Fruit fly (Drosophila melanogaster) whole organism, wandering third instar larva: ENCODE measurements around the gene eEF1gamma.

Experiments
- Abd-B ChIP-seq: fragments of >200 bp; optimal IDR thresholded peaks from 2 replicates; lab custom pipeline; 2017; ENCODE audit warnings: missing biosample characterization, missing genetic modification characterization
- CrebA ChIP-seq: fragments of 200-800 bp; sonication (Bioruptor generic); optimal IDR thresholded peaks from 2 replicates; lab custom pipeline; 2016; ENCODE audit warnings: missing biosample characterization, mild to moderate bottlenecking, missing genetic modification characterization, borderline replicate concordance
- Dfd ChIP-seq: fragments of >200 bp; optimal IDR thresholded peaks from 2 replicates; lab custom pipeline; 2017; ENCODE audit warnings: missing biosample characterization, missing genetic modification characterization
- Dif ChIP-seq: fragments of 200-275, 200-300 bp; sonication (Bioruptor generic); optimal IDR thresholded peaks from 2 replicates; lab custom pipeline; 2018; ENCODE audit warnings: missing biosample characterization, missing genetic modification characterization; ENCODE audit not compliant: partially characterized antibody
- GATAd ChIP-seq: sonication (Bioruptor generic); optimal IDR thresholded peaks from 2 replicates; lab custom pipeline; 2016; ENCODE audit warnings: missing biosample characterization, missing genetic modification characterization
- HLH106 ChIP-seq: fragments of 200-800 bp; optimal IDR thresholded peaks from 3 replicates; lab custom pipeline; 2019; ENCODE audit warnings: missing biosample characterization, mild to moderate bottlenecking, missing genetic modification characterization, moderate library complexity
- Hnf4 ChIP-seq: fragments of 200-800 bp; sonication (Bioruptor generic); optimal IDR thresholded peaks from 2 replicates; lab custom pipeline; 2016; ENCODE audit warnings: missing biosample characterization, mild to moderate bottlenecking, missing genetic modification characterization
- Hr78 ChIP-seq: fragments of >200 bp; optimal IDR thresholded peaks from 2 replicates; lab custom pipeline; 2017; ENCODE audit warnings: missing biosample characterization, missing genetic modification characterization
- Hr83 ChIP-seq: fragments of 200-300 bp; sonication (Bioruptor generic); optimal IDR thresholded peaks from 2 replicates; lab custom pipeline; 2016; ENCODE audit warnings: missing biosample characterization, mild to moderate bottlenecking, missing genetic modification characterization, moderate library complexity; ENCODE audit not compliant: poor library complexity, severe bottlenecking
- Jra ChIP-seq: sonication (Bioruptor generic); optimal IDR thresholded peaks from 2 replicates; lab custom pipeline; 2016; ENCODE audit warnings: missing biosample characterization, missing genetic modification characterization
- Mio ChIP-seq: sonication (Bioruptor generic); optimal IDR thresholded peaks from 2 replicates; lab custom pipeline; 2016; ENCODE audit warnings: missing biosample characterization, missing genetic modification characterization
- Myc ChIP-seq: fragments of >200 bp; optimal IDR thresholded peaks from 2 replicates; lab custom pipeline; 2017
- N ChIP-seq: fragments of >200 bp; optimal IDR thresholded peaks from 2 replicates; lab custom pipeline; 2018; ENCODE audit warnings: missing biosample characterization, missing external identifiers, missing genetic modification characterization
- OdsH ChIP-seq: fragments of 200-800 bp; sonication (Bioruptor generic); optimal IDR thresholded peaks from 2 replicates; lab custom pipeline; 2016; ENCODE audit warnings: missing biosample characterization, mild to moderate bottlenecking, missing genetic modification characterization
- Rel ChIP-seq, 2 experiments: fragments of 200-800 bp; sonication (Bioruptor generic) in 1 of 2; optimal IDR thresholded peaks; 2 replicates in 1 of 2; 3 replicates in 1 of 2; lab custom pipeline; 2016 to 2019; ENCODE audit warnings: mild to moderate bottlenecking in 2 of 2, missing biosample characterization in 2 of 2, missing genetic modification characterization in 2 of 2, moderate library complexity in 1 of 2
- Sp1 ChIP-seq: fragments of 200-800 bp; sonication (Bioruptor generic); optimal IDR thresholded peaks from 3 replicates; lab custom pipeline; 2019; ENCODE audit warnings: missing biosample characterization, mild to moderate bottlenecking, missing genetic modification characterization, moderate library complexity
- Vsx2 ChIP-seq: fragments of 200-300, 225-300 bp; sonication (Bioruptor generic); optimal IDR thresholded peaks from 2 replicates; lab custom pipeline; 2018; ENCODE audit warnings: missing biosample characterization, missing genetic modification characterization; ENCODE audit not compliant: partially characterized antibody
- br ChIP-seq: fragments of 200-800 bp; sonication (Bioruptor generic); optimal IDR thresholded peaks from 2 replicates; lab custom pipeline; 2016; ENCODE audit warnings: missing biosample characterization, missing genetic modification characterization
- brk ChIP-seq: fragments of 200-800 bp; sonication (Bioruptor generic); optimal IDR thresholded peaks from 2 replicates; lab custom pipeline; 2016; ENCODE audit warnings: missing biosample characterization, mild to moderate bottlenecking, missing genetic modification characterization
- dl ChIP-seq, 2 experiments: fragments of 175-275, 200-275 bp in 1 of 2; fragments of 200-275 bp in 1 of 2; sonication (Bioruptor generic); optimal IDR thresholded peaks; lab custom pipeline; 2018; ENCODE audit warnings: mild to moderate bottlenecking in 2 of 2, missing biosample characterization in 2 of 2, missing genetic modification characterization in 2 of 2, moderate library complexity in 2 of 2; ENCODE audit not compliant: partially characterized antibody in 2 of 2, insufficient read depth in 1 of 2
- dmrt93B ChIP-seq: fragments of 200-800 bp; sonication (Bioruptor generic); optimal IDR thresholded peaks from 2 replicates; lab custom pipeline; 2018; ENCODE audit warnings: missing biosample characterization, mild to moderate bottlenecking, missing genetic modification characterization
- ey ChIP-seq: fragments of 200-800 bp; sonication (Bioruptor generic); optimal IDR thresholded peaks from 2 replicates; lab custom pipeline; 2016; ENCODE audit warnings: missing biosample characterization, missing genetic modification characterization
- foxo ChIP-seq, 2 experiments: fragments of 200-800 bp; sonication (Bioruptor generic); optimal IDR thresholded peaks; 2 replicates in 1 of 2; 3 replicates in 1 of 2; lab custom pipeline; 2016 to 2017; ENCODE audit warnings: missing biosample characterization in 2 of 2, missing genetic modification characterization in 2 of 2
- fru ChIP-seq: fragments of 200-800 bp; sonication (Bioruptor generic); optimal IDR thresholded peaks from 3 replicates; lab custom pipeline; 2016; ENCODE audit warnings: missing biosample characterization, mild to moderate bottlenecking, missing genetic modification characterization
- h ChIP-seq: fragments of 200-800 bp; sonication (Bioruptor generic); optimal IDR thresholded peaks from 3 replicates; lab custom pipeline; 2016; ENCODE audit warnings: missing biosample characterization, mild to moderate bottlenecking, missing genetic modification characterization
- lola ChIP-seq: fragments of >200 bp; optimal IDR thresholded peaks from 2 replicates; lab custom pipeline; 2017; ENCODE audit warnings: missing biosample characterization, missing genetic modification characterization
- pan ChIP-seq: fragments of >200 bp; optimal IDR thresholded peaks from 2 replicates; lab custom pipeline; 2017
- psq ChIP-seq: fragments of 200-800 bp; sonication (Bioruptor generic); optimal IDR thresholded peaks from 3 replicates; lab custom pipeline; 2017; ENCODE audit warnings: missing biosample characterization, mild to moderate bottlenecking, missing genetic modification characterization, moderate library complexity
- rgr ChIP-seq: fragments of 200-800 bp; sonication (Bioruptor generic); optimal IDR thresholded peaks from 3 replicates; lab custom pipeline; 2016; ENCODE audit warnings: missing biosample characterization, mild to moderate bottlenecking, missing genetic modification characterization
- sage ChIP-seq: fragments of 200-800 bp; sonication (Bioruptor generic); optimal IDR thresholded peaks from 2 replicates; lab custom pipeline; 2016; ENCODE audit warnings: missing biosample characterization, mild to moderate bottlenecking, missing genetic modification characterization
- sv ChIP-seq: fragments of 200-800 bp; sonication (Bioruptor generic); optimal IDR thresholded peaks from 3 replicates; lab custom pipeline; 2016; ENCODE audit warnings: missing biosample characterization, missing genetic modification characterization
- tai ChIP-seq: sonication (Bioruptor generic); optimal IDR thresholded peaks from 2 replicates; lab custom pipeline; 2016; ENCODE audit warnings: missing biosample characterization, missing genetic modification characterization
- usp ChIP-seq: fragments of >200 bp; optimal IDR thresholded peaks from 2 replicates; lab custom pipeline; 2017; ENCODE audit warnings: missing biosample characterization, missing genetic modification characterization
- woc ChIP-seq: sonication (Bioruptor generic); optimal IDR thresholded peaks from 2 replicates; lab custom pipeline; 2016; ENCODE audit warnings: missing biosample characterization, mild to moderate bottlenecking, missing genetic modification characterization

Gene eEF1gamma

DNA sequence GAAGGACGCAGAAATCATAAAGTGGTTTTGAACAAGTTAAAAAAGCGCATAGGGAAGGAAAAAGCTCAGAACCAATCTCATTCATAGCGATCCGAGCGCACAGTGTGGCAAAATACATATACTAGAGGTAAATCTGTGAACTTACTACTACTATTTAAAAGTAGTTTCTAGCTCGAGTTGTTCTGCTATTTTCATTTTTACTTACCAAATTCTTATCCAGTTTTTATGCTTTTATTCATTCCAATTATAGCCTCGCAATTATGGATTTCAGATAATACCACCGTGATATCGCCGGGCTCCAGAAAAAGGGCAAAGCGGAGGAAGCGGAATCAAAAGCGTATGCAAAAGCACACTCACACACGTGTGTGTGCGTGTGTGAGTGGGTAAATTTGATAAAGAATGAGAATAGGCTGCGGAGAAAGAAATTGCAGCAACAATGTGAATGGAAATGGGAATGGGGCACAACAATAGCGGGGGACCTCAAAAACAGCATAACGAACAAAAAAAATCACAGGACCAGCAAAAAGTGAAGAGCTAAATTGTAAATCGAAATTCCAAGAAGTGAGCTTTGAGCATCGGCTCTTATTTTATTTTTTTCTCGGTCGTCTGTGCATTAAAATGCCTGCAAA lies 37.0 kb downstream of the eEF1gamma start:
- TF ChIP-seq HLH106 (tag; lab: Kevin White, UChicago) (peak; percentile 75), Vsx2 (GFP tag; lab: Kevin White, UChicago) (no peak), Dfd (GFP tag; lab: Kevin White, UChicago) (no peak), fru (GFP tag; lab: Kevin White, UChicago) (peak; percentile 76), rgr (GFP tag; lab: Kevin White, UChicago) (peak; percentile 81), Myc (lab: Kevin White, UChicago) (no peak), Hr78 (GFP tag; lab: Kevin White, UChicago) (no peak), pan (lab: Kevin White, UChicago) (no peak), N (GFP tag; lab: Kevin White, UChicago) (no peak), psq (peak; percentile 78), Hr83 (no peak), Hnf4 (GFP tag; lab: Kevin White, UChicago) (peak; percentile 68), foxo (GFP tag; optimal IDR thresholded peaks at IDR 0.05; lab: Kevin White, UChicago) (peak in 1 of 2 experiments; percentile 63), br (GFP tag; lab: Kevin White, UChicago) (peak; percentile 75), ey (GFP tag; lab: Kevin White, UChicago) (peak; percentile 74), Mio (GFP tag; lab: Kevin White, UChicago) (no peak), Dif (no peak), CrebA (GFP tag; lab: Kevin White, UChicago) (no peak), OdsH (GFP tag; lab: Kevin White, UChicago) (peak; percentile 81), sv (GFP tag; lab: Kevin White, UChicago) (no peak), sage (GFP tag; lab: Kevin White, UChicago) (peak; percentile 71), usp (GFP tag; lab: Kevin White, UChicago) (no peak), dmrt93B (GFP tag; lab: Kevin White, UChicago) (peak; percentile 31), Jra (GFP tag; lab: Kevin White, UChicago) (no peak), Rel (GFP tag; optimal IDR thresholded peaks at IDR 0.05; lab: Kevin White, UChicago) (no peak), Rel (tag; optimal IDR thresholded peaks at IDR 0.05; lab: Kevin White, UChicago) (no peak), dl (GFP tag; optimal IDR thresholded peaks at IDR 0.05; lab: Kevin White, UChicago; ENCODE audit: insufficient read depth in 1 of 2, partially characterized antibody in 2 of 2) (no peak), tai (peak; percentile 70), Sp1 (GFP tag; lab: Kevin White, UChicago) (peak; percentile 60), woc (peak; percentile 31), brk (peak; percentile 71), Abd-B (GFP tag; lab: Kevin White, UChicago) (no peak), lola (no peak), GATAd (GFP tag; lab: Kevin White, UChicago) (no peak), h (GFP tag; lab: Kevin White, UChicago) (peak; percentile 86)

DNA sequence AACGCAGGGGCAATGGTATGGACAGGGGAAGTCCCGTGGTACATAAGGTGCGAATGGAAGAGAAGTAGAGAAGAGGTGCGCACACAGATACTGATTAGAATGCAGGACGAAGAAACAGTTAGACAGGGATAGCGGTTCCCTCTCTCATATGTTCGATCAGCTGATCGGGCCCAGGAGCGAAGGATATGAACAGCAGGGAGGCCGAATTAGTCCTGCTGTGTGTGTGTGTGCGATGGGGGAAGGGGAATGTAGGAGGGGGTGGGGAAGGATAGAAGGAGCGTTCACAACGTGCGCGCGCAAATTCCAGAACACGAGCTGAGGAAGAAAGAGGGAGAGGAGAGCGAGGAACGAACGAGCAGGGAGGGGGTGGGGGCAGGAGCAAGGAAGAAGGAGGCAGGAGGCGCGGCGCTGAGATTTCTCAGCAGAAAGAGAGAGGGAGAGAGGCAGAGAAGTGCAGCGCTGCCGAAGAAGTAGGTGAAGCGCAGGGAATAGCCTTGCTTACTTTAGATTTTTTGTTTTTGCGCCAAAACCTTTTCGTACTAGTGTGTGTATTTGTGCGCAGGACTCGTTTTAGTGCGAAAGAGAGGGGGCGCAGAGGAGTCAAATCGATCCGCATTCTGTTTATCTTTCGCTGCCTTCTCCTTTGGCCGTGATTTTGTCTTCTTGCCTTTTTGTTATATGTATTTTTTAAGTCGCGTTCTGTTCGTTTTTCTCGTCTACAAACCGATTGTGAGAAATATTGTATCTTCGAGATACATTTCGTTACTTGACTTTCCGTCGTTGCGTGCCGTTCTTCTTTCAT lies 38.1 kb downstream of the eEF1gamma start:
- TF ChIP-seq Dif, result no peak
- TF ChIP-seq fru (GFP tag; lab: Kevin White, UChicago), result peak; percentile 26
- TF ChIP-seq Vsx2 (GFP tag; lab: Kevin White, UChicago), result no peak
- peak; percentile 5 for TF ChIP-seq brk
- no peak for TF ChIP-seq tai
- no peak for TF ChIP-seq Rel (GFP tag; optimal IDR thresholded peaks at IDR 0.05; lab: Kevin White, UChicago)
- TF ChIP-seq Rel (tag; optimal IDR thresholded peaks at IDR 0.05; lab: Kevin White, UChicago), result peak; percentile 48
- TF ChIP-seq dl (GFP tag; optimal IDR thresholded peaks at IDR 0.05; lab: Kevin White, UChicago; ENCODE audit: insufficient read depth in 1 of 2, partially characterized antibody in 2 of 2), result peak in 1 of 2 experiments; percentile 24
- TF ChIP-seq psq, result peak; percentile 97
